Fruit fly (Drosophila melanogaster): ENCODE measurements around the gene CG6527.

- TF ChIP-seq D1 (tag; optimal IDR thresholded peaks at IDR 0.05): no peak
- no peak for TF ChIP-seq CG4496 (GFP tag; IDR thresholded peaks at IDR 0.05)
- no peak for TF ChIP-seq Pif1A (GFP tag; optimal IDR thresholded peaks at IDR 0.05)
- TF ChIP-seq EcR (GFP tag; optimal IDR thresholded peaks at IDR 0.05): no peak
- no peak for TF ChIP-seq CG9948 (tag; optimal IDR thresholded peaks at IDR 0.05)
- TF ChIP-seq CG10348 (GFP tag; IDR thresholded peaks at IDR 0.05): no peak
- TF ChIP-seq CG8159 (tag; optimal IDR thresholded peaks at IDR 0.05): no peak
Measured at dm6 chr3L:10540839-10541238, 18.0 kb downstream of the CG6527 start.
